Fruit fly (Drosophila melanogaster) whole organism, embryonic: Measurements from ENCODE around the gene CG11674.

Experiments used
- CG10209 ChIP-seq: fragments of 200-800 bp; sonication (Bioruptor generic); optimal IDR thresholded peaks from 3 replicates; lab custom pipeline; 2017; ENCODE audit warnings: missing biosample characterization, mild to moderate bottlenecking, missing genetic modification characterization, missing genetic modification reagents
- CG10321 ChIP-seq: fragments of 200-800 bp; sonication (Bioruptor generic); IDR thresholded peaks from 2 replicates; pipeline ENCODE4 v1.3.6; 2022; ENCODE audit warnings: missing biosample characterization, missing genetic modification characterization
- CG10366 ChIP-seq: fragments of 200-800 bp; sonication (Bioruptor generic); IDR thresholded peaks from 2 replicates; pipeline ENCODE4 v1.3.6; 2022; ENCODE audit warnings: missing biosample characterization, missing genetic modification characterization
- CG10565 ChIP-seq: fragments of 200-800 bp; sonication (Bioruptor generic); optimal IDR thresholded peaks from 3 replicates; lab custom pipeline; 2016; ENCODE audit warnings: missing biosample characterization, mild to moderate bottlenecking, missing genetic modification characterization
- CG11695 ChIP-seq: fragments of 200-800 bp; sonication (Bioruptor generic); IDR thresholded peaks from 3 replicates; pipeline ENCODE4 v1.3.6; 2022; ENCODE audit warnings: missing biosample characterization, missing genetic modification characterization
- CG12942 ChIP-seq: fragments of 200-800 bp; sonication (Bioruptor generic); optimal IDR thresholded peaks from 3 replicates; lab custom pipeline; 2016; ENCODE audit warnings: missing biosample characterization, missing genetic modification characterization
- CG13123 ChIP-seq: fragments of 200-800 bp; sonication (Bioruptor generic); optimal IDR thresholded peaks from 2 replicates; lab custom pipeline; 2016; ENCODE audit warnings: missing biosample characterization, missing genetic modification characterization
- CG1603 ChIP-seq: fragments of 200-800 bp; sonication (Bioruptor generic); optimal IDR thresholded peaks from 2 replicates; lab custom pipeline; 2019; ENCODE audit warnings: missing biosample characterization, mild to moderate bottlenecking, missing genetic modification characterization, moderate library complexity
- CG17385 ChIP-seq: fragments of 200-800 bp; sonication (Bioruptor generic); optimal IDR thresholded peaks from 3 replicates; lab custom pipeline; 2018; ENCODE audit warnings: missing biosample characterization, mild to moderate bottlenecking, missing genetic modification characterization
- CG18011 ChIP-seq: fragments of 200-800 bp; sonication (Bioruptor generic); optimal IDR thresholded peaks from 2 replicates; lab custom pipeline; 2017; ENCODE audit warnings: missing biosample characterization, missing genetic modification characterization, mild to moderate bottlenecking, moderate library complexity, missing genotype
- CG1832 ChIP-seq: fragments of 200-800 bp; sonication (Bioruptor generic); optimal IDR thresholded peaks from 2 replicates; lab custom pipeline; 2017; ENCODE audit warnings: missing biosample characterization, mild to moderate bottlenecking, missing genetic modification characterization, inconsistent platforms
- CG2116 ChIP-seq: fragments of 200-800 bp; sonication (Bioruptor generic); optimal IDR thresholded peaks from 3 replicates; lab custom pipeline; 2018; ENCODE audit warnings: missing biosample characterization, mild to moderate bottlenecking, missing genetic modification characterization
- CG4617 ChIP-seq: fragments of 200-800 bp; sonication (Bioruptor generic); optimal IDR thresholded peaks from 3 replicates; lab custom pipeline; 2016; ENCODE audit warnings: missing biosample characterization, missing genetic modification characterization, borderline replicate concordance
- CG5953 ChIP-seq: fragments of 200-800 bp; sonication (Bioruptor generic); IDR thresholded peaks from 2 replicates; pipeline ENCODE4 v1.3.6; 2022; ENCODE audit warnings: missing biosample characterization, missing genetic modification characterization
- CG7556 ChIP-seq: fragments of 200-800 bp; sonication (Bioruptor generic); optimal IDR thresholded peaks from 2 replicates; lab custom pipeline; 2017; ENCODE audit warnings: missing biosample characterization, mild to moderate bottlenecking, missing genetic modification characterization
- CG8478 ChIP-seq: fragments of >200 bp; optimal IDR thresholded peaks from 2 replicates; lab custom pipeline; 2018
- CG9609 ChIP-seq: fragments of 200-800 bp; sonication (Bioruptor generic); optimal IDR thresholded peaks from 3 replicates; lab custom pipeline; 2016; ENCODE audit warnings: missing biosample characterization, missing genetic modification characterization
- CG9797 ChIP-seq: fragments of 200-800 bp; sonication (Bioruptor generic); optimal IDR thresholded peaks from 3 replicates; lab custom pipeline; 2018; ENCODE audit warnings: missing biosample characterization, mild to moderate bottlenecking, missing genetic modification characterization
- CHES-1-like ChIP-seq: fragments of 200-800 bp; sonication (Bioruptor generic); optimal IDR thresholded peaks from 2 replicates; lab custom pipeline; 2016; ENCODE audit warnings: missing biosample characterization, missing genetic modification characterization
- CTCF ChIP-seq: fragments of 200-800 bp; sonication (Bioruptor generic); optimal IDR thresholded peaks from 2 replicates; lab custom pipeline; 2017; ENCODE audit warnings: missing biosample characterization, mild to moderate bottlenecking, missing genetic modification characterization, moderate library complexity
- Chrac-16 ChIP-seq: fragments of 200-800 bp; sonication (Bioruptor generic); optimal IDR thresholded peaks from 3 replicates; lab custom pipeline; 2016; ENCODE audit warnings: missing biosample characterization, missing genetic modification characterization
- CrebB ChIP-seq: fragments of 200-800 bp; sonication (Bioruptor generic); optimal IDR thresholded peaks from 3 replicates; lab custom pipeline; 2018; ENCODE audit warnings: missing biosample characterization, mild to moderate bottlenecking, missing genetic modification characterization
- E2f1 ChIP-seq: fragments of 200-800 bp; sonication (Bioruptor generic); IDR thresholded peaks from 2 replicates; pipeline ENCODE4 v1.3.6; 2022; ENCODE audit warnings: missing biosample characterization, missing genetic modification characterization
- HHEX ChIP-seq: fragments of 200-800 bp; sonication (Bioruptor generic); optimal IDR thresholded peaks from 3 replicates; lab custom pipeline; 2017; ENCODE audit warnings: missing biosample characterization, mild to moderate bottlenecking, missing genetic modification characterization, missing genetic modification reagents
- NK7.1 ChIP-seq: fragments of 200-800 bp; sonication (Bioruptor generic); optimal IDR thresholded peaks from 3 replicates; lab custom pipeline; 2016; ENCODE audit warnings: missing biosample characterization, missing genetic modification characterization
- Nf-YC ChIP-seq: fragments of 200-800 bp; optimal IDR thresholded peaks from 3 replicates; lab custom pipeline; 2019; ENCODE audit warnings: missing biosample characterization, mild to moderate bottlenecking, missing genetic modification characterization, moderate library complexity
- Sry-β ChIP-seq: fragments of 200-800 bp; sonication (Bioruptor generic); optimal IDR thresholded peaks from 2 replicates; lab custom pipeline; 2018; ENCODE audit warnings: missing biosample characterization, mild to moderate bottlenecking, missing genetic modification characterization, moderate library complexity
- Tbp ChIP-seq: fragments of >200 bp; optimal IDR thresholded peaks from 2 replicates; lab custom pipeline; 2018; ENCODE audit warnings: missing biosample characterization, missing genetic modification characterization
- YL-1 ChIP-seq: fragments of 200-800 bp; sonication (Bioruptor generic); optimal IDR thresholded peaks from 3 replicates; lab custom pipeline; 2017; ENCODE audit warnings: missing biosample characterization, mild to moderate bottlenecking, missing genetic modification characterization
- ase ChIP-seq: fragments of 200-800 bp; sonication (Bioruptor generic); IDR thresholded peaks from 3 replicates; pipeline ENCODE4 v1.3.6; 2022; ENCODE audit warnings: missing biosample characterization, missing genetic modification characterization
- az2 ChIP-seq: fragments of 200-800 bp; sonication (Bioruptor generic); optimal IDR thresholded peaks from 3 replicates; lab custom pipeline; 2016; ENCODE audit warnings: missing biosample characterization, missing genetic modification characterization
- btn ChIP-seq: fragments of 200-800 bp; sonication (Bioruptor generic); optimal IDR thresholded peaks from 2 replicates; lab custom pipeline; 2016; ENCODE audit warnings: missing biosample characterization, missing genetic modification characterization
- cg ChIP-seq: fragments of 200-800 bp; sonication (Bioruptor generic); optimal IDR thresholded peaks from 3 replicates; lab custom pipeline; 2019; ENCODE audit warnings: missing biosample characterization, mild to moderate bottlenecking, missing genetic modification characterization, moderate library complexity
- gcm ChIP-seq: fragments of 200-800 bp; sonication (Bioruptor generic); optimal IDR thresholded peaks from 2 replicates; lab custom pipeline; 2019; ENCODE audit warnings: missing biosample characterization, mild to moderate bottlenecking, missing genetic modification characterization, moderate library complexity
- grn ChIP-seq: fragments of 200-800 bp; sonication (Bioruptor generic); optimal IDR thresholded peaks from 3 replicates; lab custom pipeline; 2017; ENCODE audit warnings: missing biosample characterization, missing genetic modification characterization
- jumu ChIP-seq: fragments of 200-800 bp; sonication (Bioruptor generic); optimal IDR thresholded peaks from 3 replicates; lab custom pipeline; 2016; ENCODE audit warnings: missing biosample characterization, missing genetic modification characterization
- lmd ChIP-seq: fragments of 200-800 bp; sonication (Bioruptor generic); IDR thresholded peaks from 2 replicates; pipeline ENCODE4 v1.3.6; 2022; ENCODE audit warnings: missing biosample characterization, missing genetic modification characterization
- pita ChIP-seq: fragments of 200-800 bp; sonication (Bioruptor generic); optimal IDR thresholded peaks from 2 replicates; lab custom pipeline; 2017; ENCODE audit warnings: missing biosample characterization, mild to moderate bottlenecking, missing genetic modification characterization
- repo ChIP-seq: fragments of 200-800 bp; sonication (Bioruptor generic); optimal IDR thresholded peaks from 2 replicates; lab custom pipeline; 2016; ENCODE audit warnings: missing biosample characterization, missing genetic modification characterization
- salm ChIP-seq: fragments of 200-800 bp; sonication (Bioruptor generic); optimal IDR thresholded peaks from 2 replicates; lab custom pipeline; 2018; ENCODE audit warnings: missing biosample characterization, mild to moderate bottlenecking, missing genetic modification characterization
- scrt ChIP-seq: fragments of 200-800 bp; sonication (Bioruptor generic); optimal IDR thresholded peaks from 2 replicates; lab custom pipeline; 2018; ENCODE audit warnings: missing biosample characterization, mild to moderate bottlenecking, missing genetic modification characterization, moderate library complexity
- sima ChIP-seq: fragments of 200-800 bp; sonication (Bioruptor generic); optimal IDR thresholded peaks from 2 replicates; lab custom pipeline; 2016; ENCODE audit warnings: missing biosample characterization, missing genetic modification characterization
- slp2 ChIP-seq: fragments of 200-800 bp; sonication (Bioruptor generic); optimal IDR thresholded peaks from 2 replicates; lab custom pipeline; 2016; ENCODE audit warnings: missing biosample characterization, missing genetic modification characterization
- sob ChIP-seq: fragments of 200-800 bp; sonication (Bioruptor generic); IDR thresholded peaks from 2 replicates; pipeline ENCODE4 v1.3.6; 2022; ENCODE audit warnings: missing biosample characterization, missing genetic modification characterization
- sug ChIP-seq: fragments of 200-800 bp; optimal IDR thresholded peaks from 2 replicates; lab custom pipeline; 2019; ENCODE audit warnings: missing biosample characterization, mild to moderate bottlenecking, missing genetic modification characterization, moderate library complexity
- tgo ChIP-seq: fragments of 200-800 bp; sonication (Bioruptor generic); IDR thresholded peaks from 3 replicates; pipeline ENCODE4 v1.3.6; 2022; ENCODE audit warnings: missing biosample characterization, missing genetic modification characterization
- tio ChIP-seq: fragments of 200-800 bp; sonication (Bioruptor generic); optimal IDR thresholded peaks from 2 replicates; lab custom pipeline; 2017; ENCODE audit warnings: missing biosample characterization, missing genetic modification characterization, inconsistent platforms
- unc-4 ChIP-seq: fragments of 200-800 bp; sonication (Bioruptor generic); IDR thresholded peaks from 2 replicates; pipeline ENCODE4 v1.3.6; 2022; ENCODE audit warnings: missing biosample characterization, missing genetic modification characterization; ENCODE audit not compliant: partially characterized antibody
- z ChIP-seq: fragments of 200-800 bp; sonication (Bioruptor generic); IDR thresholded peaks from 3 replicates; pipeline ENCODE4 v1.3.6; 2022; ENCODE audit warnings: missing biosample characterization, missing genetic modification characterization
- zf30C ChIP-seq: fragments of 200-800 bp; sonication (Bioruptor generic); optimal IDR thresholded peaks from 3 replicates; lab custom pipeline; 2018; ENCODE audit warnings: missing biosample characterization, mild to moderate bottlenecking, missing genetic modification characterization

Gene CG11674

dm6 chrX:14214505-14215449 lies 10.9 kb downstream of the CG11674 start (continued):
- no peak for TF ChIP-seq CG5953 (GFP tag; lab: Robert Waterston, UW)
- 0 out of 2 replicates have a peak, but pooled peaks have one; percentile 18 for TF ChIP-seq sob
- TF ChIP-seq az2 (GFP tag; lab: Kevin White, UChicago), result no peak
- TF ChIP-seq CG9797 (GFP tag; lab: Kevin White, UChicago), result no peak
- TF ChIP-seq tgo (GFP tag; lab: Robert Waterston, UW), result peak; percentile 48; the same call in 1 of the 3 replicates
- TF ChIP-seq Chrac-16, result no peak
- TF ChIP-seq slp2 (GFP tag; lab: Kevin White, UChicago), result no peak
- no peak for TF ChIP-seq NK7.1 (GFP tag; lab: Kevin White, UChicago)
- TF ChIP-seq HHEX (GFP tag; lab: Kevin White, UChicago), result peak; percentile 59
- TF ChIP-seq CG9609 (GFP tag; lab: Kevin White, UChicago), result no peak
- TF ChIP-seq zf30C (GFP tag; lab: Kevin White, UChicago), result no peak
- TF ChIP-seq CTCF (GFP tag; lab: Kevin White, UChicago), result no peak
- TF ChIP-seq CG2116, result no peak
- no peak for TF ChIP-seq Tbp (GFP tag; lab: Kevin White, UChicago)
- TF ChIP-seq salm (tag; lab: Kevin White, UChicago), result no peak
- TF ChIP-seq repo (GFP tag; lab: Kevin White, UChicago), result no peak
- TF ChIP-seq gcm (GFP tag; lab: Kevin White, UChicago), result no peak
- no peak for TF ChIP-seq CG12942
- no peak for TF ChIP-seq CG1603 (tag; lab: Kevin White, UChicago)
- peak; percentile 43; the same call in 1 of the 2 replicates for TF ChIP-seq lmd (GFP tag; lab: Robert Waterston, UW)
- TF ChIP-seq CrebB (tag; lab: Kevin White, UChicago), result no peak
- no peak for TF ChIP-seq z
- no peak for TF ChIP-seq CHES-1-like (GFP tag; lab: Kevin White, UChicago)
- no peak for TF ChIP-seq jumu (GFP tag; lab: Kevin White, UChicago)
- peak; percentile 48 for TF ChIP-seq CG10209 (GFP tag; lab: Kevin White, UChicago)
- no peak for TF ChIP-seq YL-1 (GFP tag; lab: Kevin White, UChicago)
- TF ChIP-seq ase (GFP tag; lab: Robert Waterston, UW), result no peak
- no peak for TF ChIP-seq CG13123
- TF ChIP-seq cg (GFP tag; lab: Kevin White, UChicago), result no peak
- peak; percentile 47 for TF ChIP-seq CG17385 (GFP tag; lab: Kevin White, UChicago)
- no peak for TF ChIP-seq CG18011
- no peak for TF ChIP-seq CG4617
- TF ChIP-seq sima, result no peak
- peak; percentile 16 for TF ChIP-seq Nf-YC (tag; lab: Kevin White, UChicago)
- no peak for TF ChIP-seq unc-4 (GFP tag; lab: Robert Waterston, UW)
- peak; percentile 17 for TF ChIP-seq CG7556
- TF ChIP-seq pita (GFP tag; lab: Kevin White, UChicago), result no peak
- TF ChIP-seq CG10565 (GFP tag; lab: Kevin White, UChicago), result no peak
- peak; percentile 22 for TF ChIP-seq sug (tag; lab: Kevin White, UChicago)
- TF ChIP-seq grn (GFP tag; lab: Kevin White, UChicago), result no peak
- TF ChIP-seq CG8478 (lab: Kevin White, UChicago), result no peak
- peak; percentile 19 for TF ChIP-seq tio (GFP tag; lab: Kevin White, UChicago)
- TF ChIP-seq CG10366 (GFP tag; lab: Robert Waterston, UW), result peak; percentile 16; the same call in 1 of the 2 replicates
- TF ChIP-seq CG10321 (GFP tag; lab: Robert Waterston, UW), result no peak
- no peak for TF ChIP-seq Sry-β (GFP tag; lab: Kevin White, UChicago)
- TF ChIP-seq E2f1 (GFP tag; lab: Robert Waterston, UW), result 0 out of 2 replicates have a peak, but pooled peaks have one; percentile 23
- TF ChIP-seq CG11695, result peak; percentile 66; the same call in 2 of the 3 replicates
- TF ChIP-seq CG1832 (GFP tag; lab: Kevin White, UChicago), result no peak
- no peak for TF ChIP-seq btn
- peak; percentile 43 for TF ChIP-seq scrt (GFP tag; lab: Kevin White, UChicago)
